Worm (Caenorhabditis elegans): ENCODE measurements around the gene adt-1.

adt-1 gene

DNA sequence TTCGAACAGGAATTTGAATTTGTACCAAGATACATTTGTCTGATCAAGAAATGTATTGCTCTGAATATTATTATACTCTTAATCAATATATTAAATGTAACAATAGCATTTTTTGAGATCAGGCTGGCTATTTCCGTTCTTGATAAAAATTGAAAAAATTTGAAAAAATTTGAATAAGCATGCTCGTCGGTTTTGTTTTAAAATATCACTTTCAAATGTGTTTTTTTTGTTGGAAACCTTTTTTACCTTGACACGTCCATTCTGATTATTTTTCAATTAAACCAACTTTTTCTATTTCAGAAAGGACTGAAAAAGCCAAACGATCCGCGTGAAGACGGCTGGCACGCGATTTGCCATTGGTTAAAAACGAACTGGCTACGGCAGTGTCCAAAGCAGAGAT is at the start of gene adt-1:
TSS of gene adt-1 (plus strand) at position 301 of the 400 bp plus-strand sequence.
- TF ChIP-seq ceh-43 (GFP tag; optimal IDR thresholded peaks at IDR 0.05) (no peak), elt-1 (tag; optimal IDR thresholded peaks at IDR 0.05; ENCODE audit: borderline replicate concordance, insufficient read depth) (no peak), nhr-12 (tag; optimal IDR thresholded peaks at IDR 0.05) (no peak), nhr-28 (tag; optimal IDR thresholded peaks at IDR 0.05) (no peak), ceh-83 (GFP tag; optimal IDR thresholded peaks at IDR 0.05) (no peak), zip-8 (tag; optimal IDR thresholded peaks at IDR 0.05) (no peak), M03D4.4 (tag; optimal IDR thresholded peaks at IDR 0.05) (no peak), bed-3 (GFP tag; optimal IDR thresholded peaks at IDR 0.05) (no peak)

- TF ChIP-seq nhr-237 (tag; optimal IDR thresholded peaks at IDR 0.05), result no peak
- no peak for TF ChIP-seq nhr-12 (tag; optimal IDR thresholded peaks at IDR 0.05)
- TF ChIP-seq hlh-1 (tag; optimal IDR thresholded peaks at IDR 0.05), result no peak
- TF ChIP-seq ces-1 (GFP tag; optimal IDR thresholded peaks at IDR 0.05), result peak; percentile 66
- no peak for TF ChIP-seq cnd-1 (tag; optimal IDR thresholded peaks at IDR 0.05)
- no peak for TF ChIP-seq lin-32 (GFP tag; optimal IDR thresholded peaks at IDR 0.05)
- TF ChIP-seq ztf-11 (tag; optimal IDR thresholded peaks at IDR 0.05), result no peak
- TF ChIP-seq nhr-2 (tag; optimal IDR thresholded peaks at IDR 0.05), result no peak
- TF ChIP-seq drap-1 (GFP tag; optimal IDR thresholded peaks at IDR 0.05), result no peak
- TF ChIP-seq bed-3 (GFP tag; optimal IDR thresholded peaks at IDR 0.05), result no peak
- TF ChIP-seq nhr-76 (tag; optimal IDR thresholded peaks at IDR 0.05), result no peak
- TF ChIP-seq sem-2 (GFP tag; optimal IDR thresholded peaks at IDR 0.05), result peak; percentile 9
- TF ChIP-seq M03D4.4 (tag; optimal IDR thresholded peaks at IDR 0.05), result peak; percentile 8
- peak; percentile 16 for TF ChIP-seq mls-2 (tag; optimal IDR thresholded peaks at IDR 0.05)
- peak; percentile 38 for TF ChIP-seq sptf-1 (tag; optimal IDR thresholded peaks at IDR 0.05)
- no peak for TF ChIP-seq tbx-8 (GFP tag; optimal IDR thresholded peaks at IDR 0.05)
- TF ChIP-seq snpc-4 (tag; optimal IDR thresholded peaks at IDR 0.05), result no peak
- no peak for TF ChIP-seq ceh-43 (GFP tag; optimal IDR thresholded peaks at IDR 0.05)
- TF ChIP-seq elt-3 (tag; optimal IDR thresholded peaks at IDR 0.05), result no peak
- no peak for TF ChIP-seq flh-1 (GFP tag; optimal IDR thresholded peaks at IDR 0.05)
- no peak for TF ChIP-seq unc-62 (GFP tag; optimal IDR thresholded peaks at IDR 0.05)
- no peak for TF ChIP-seq blmp-1 (tag; optimal IDR thresholded peaks at IDR 0.05)
- no peak for TF ChIP-seq lin-13 (tag; optimal IDR thresholded peaks at IDR 0.05)
Measured at ce11 chrX:12629257-12629656, 49.4 kb upstream of the adt-1 start.

ce11 chrX:12630005-12630404 is 48.6 kb upstream of the adt-1 start:
- TF ChIP-seq hlh-1 (tag; optimal IDR thresholded peaks at IDR 0.05), result no peak
- no peak for TF ChIP-seq nhr-2 (tag; optimal IDR thresholded peaks at IDR 0.05)
- no peak for TF ChIP-seq ceh-39 (tag; optimal IDR thresholded peaks at IDR 0.05)
- TF ChIP-seq zip-8 (tag; optimal IDR thresholded peaks at IDR 0.05), result no peak
- no peak for TF ChIP-seq tbx-8 (GFP tag; optimal IDR thresholded peaks at IDR 0.05)
- no peak for TF ChIP-seq ztf-11 (tag; optimal IDR thresholded peaks at IDR 0.05)
- no peak for TF ChIP-seq unc-39 (tag; optimal IDR thresholded peaks at IDR 0.05)
- TF ChIP-seq sptf-1 (tag; optimal IDR thresholded peaks at IDR 0.05), result no peak
- no peak for TF ChIP-seq lin-13 (tag; optimal IDR thresholded peaks at IDR 0.05)
- TF ChIP-seq elt-1 (tag; optimal IDR thresholded peaks at IDR 0.05; ENCODE audit: borderline replicate concordance, insufficient read depth), result no peak
- TF ChIP-seq mls-2 (tag; optimal IDR thresholded peaks at IDR 0.05), result no peak
- TF ChIP-seq nhr-12 (tag; optimal IDR thresholded peaks at IDR 0.05), result no peak
- no peak for TF ChIP-seq ham-2 (GFP tag; optimal IDR thresholded peaks at IDR 0.05)
- TF ChIP-seq cnd-1 (tag; optimal IDR thresholded peaks at IDR 0.05), result no peak
- TF ChIP-seq snpc-4 (tag; optimal IDR thresholded peaks at IDR 0.05), result no peak
- TF ChIP-seq M03D4.4 (tag; optimal IDR thresholded peaks at IDR 0.05), result no peak
- no peak for TF ChIP-seq mep-1 (tag; optimal IDR thresholded peaks at IDR 0.05)
- TF ChIP-seq unc-120 (tag; optimal IDR thresholded peaks at IDR 0.05; ENCODE audit: poor library complexity, severe bottlenecking), result no peak

DNA sequence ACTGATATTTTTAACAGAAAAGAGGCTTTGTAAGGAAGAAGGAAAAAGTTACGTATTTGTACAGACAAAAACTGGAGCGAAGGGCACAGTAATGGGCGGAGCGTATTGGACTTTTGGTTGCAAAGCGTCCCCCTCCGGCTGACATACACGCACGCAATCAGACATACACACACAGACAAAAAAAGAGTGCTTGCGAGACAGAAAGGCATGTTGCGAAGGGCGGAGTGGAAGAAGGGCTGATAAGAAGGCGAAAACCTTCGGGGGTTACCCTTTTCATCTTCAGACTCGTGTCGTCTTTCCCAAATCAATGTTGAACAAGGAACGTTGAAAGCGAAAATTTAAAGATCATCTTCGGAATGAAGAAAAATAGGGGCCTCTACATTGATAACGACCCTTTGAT is 48.1 kb upstream of the adt-1 start:
- TF ChIP-seq sem-2 (GFP tag; optimal IDR thresholded peaks at IDR 0.05) (no peak), elt-3 (tag; optimal IDR thresholded peaks at IDR 0.05) (no peak), ham-2 (GFP tag; optimal IDR thresholded peaks at IDR 0.05) (no peak), unc-39 (tag; optimal IDR thresholded peaks at IDR 0.05) (no peak), bed-3 (GFP tag; optimal IDR thresholded peaks at IDR 0.05) (no peak), cnd-1 (tag; optimal IDR thresholded peaks at IDR 0.05) (no peak), zip-8 (tag; optimal IDR thresholded peaks at IDR 0.05) (no peak), pha-4 (tag; optimal IDR thresholded peaks at IDR 0.05) (no peak), ceh-39 (tag; optimal IDR thresholded peaks at IDR 0.05) (no peak), flh-1 (GFP tag; optimal IDR thresholded peaks at IDR 0.05) (no peak), lsy-2 (tag; optimal IDR thresholded peaks at IDR 0.05) (no peak), mls-2 (tag; optimal IDR thresholded peaks at IDR 0.05) (no peak), lin-13 (tag; optimal IDR thresholded peaks at IDR 0.05) (no peak), lin-32 (GFP tag; optimal IDR thresholded peaks at IDR 0.05) (no peak), mab-5 (tag; optimal IDR thresholded peaks at IDR 0.05) (no peak), ztf-11 (tag; optimal IDR thresholded peaks at IDR 0.05) (no peak), nhr-28 (tag; optimal IDR thresholded peaks at IDR 0.05) (no peak), M03D4.4 (tag; optimal IDR thresholded peaks at IDR 0.05) (no peak), unc-62 (GFP tag; optimal IDR thresholded peaks at IDR 0.05) (no peak), hlh-1 (tag; optimal IDR thresholded peaks at IDR 0.05) (no peak)
